Worm (Caenorhabditis elegans) whole organism, L4 larva: ENCODE data around the gene R07H5.11.
"Not testable (repeated sequence)": the region's sequence is repeated elsewhere in the genome, so short reads cannot be mapped to it uniquely, and the experiment has no call there.

ENCODE experiments used
- D1046.2 ChIP-seq: fragments of 200-800 bp; sonication (Bioruptor generic); IDR thresholded peaks from 2 replicates; pipeline ENCODE4 v1.3.6; 2022; ENCODE audit warnings: missing genetic modification characterization, missing compliant biosample characterization
- F26F4.8 ChIP-seq: fragments of 200-800 bp; sonication (Bioruptor generic); conservative IDR thresholded peaks from 2 replicates; pipeline ENCODE4 v1.3.6; 2022; ENCODE audit warnings: missing genetic modification characterization, missing compliant biosample characterization
- F44E2.7 ChIP-seq: fragments of 200-800 bp; sonication (Bioruptor generic); IDR thresholded peaks from 2 replicates; pipeline ENCODE4 v2.1.2; 2022; ENCODE audit warnings: missing genetic modification characterization, missing compliant biosample characterization
- ZK337.2 ChIP-seq: fragments of 200-800 bp; sonication (Bioruptor generic); IDR thresholded peaks from 2 replicates; pipeline ENCODE4 v1.3.6; 2022; ENCODE audit warnings: missing genetic modification reagents, missing genetic modification characterization, missing compliant biosample characterization
- aly-2 ChIP-seq: sonication (generic microtip); optimal IDR thresholded peaks from 2 replicates; lab custom pipeline; 2018; ENCODE audit warnings: missing biosample characterization, missing genetic modification characterization
- ama-1 ChIP-seq: fragments of 150-350 bp; optimal IDR thresholded peaks from 2 replicates; lab custom pipeline; 2014; ENCODE audit warnings: inconsistent platforms, mixed read lengths
- ceh-44 ChIP-seq: fragments of 200-800 bp; sonication (Bioruptor generic); IDR thresholded peaks from 2 replicates; pipeline ENCODE4 v1.3.6; 2022; ENCODE audit warnings: missing genetic modification reagents, missing genetic modification characterization, missing compliant biosample characterization
- ctbp-1 ChIP-seq: fragments of 200-800 bp; sonication (Bioruptor generic); IDR thresholded peaks from 2 replicates; pipeline ENCODE4 v1.3.6; 2022; ENCODE audit warnings: missing genetic modification reagents, missing genetic modification characterization, missing compliant biosample characterization
- daf-8 ChIP-seq: fragments of 200-800 bp; sonication (Bioruptor generic); IDR thresholded peaks from 2 replicates; pipeline ENCODE4 v1.3.6; 2022; ENCODE audit warnings: missing genetic modification characterization, missing compliant biosample characterization
- dmd-8 ChIP-seq: fragments of 200-800 bp; sonication (Bioruptor generic); IDR thresholded peaks from 2 replicates; pipeline ENCODE4 v1.3.6; 2022; ENCODE audit warnings: missing genetic modification characterization, missing compliant biosample characterization
- dmd-9 ChIP-seq: fragments of 200-800 bp; sonication (Bioruptor generic); IDR thresholded peaks from 2 replicates; pipeline ENCODE4 v1.3.6; 2022; ENCODE audit warnings: missing genetic modification reagents, missing genetic modification characterization, missing compliant biosample characterization
- fkh-10 ChIP-seq: fragments of 150-350 bp; optimal IDR thresholded peaks from 2 replicates; lab custom pipeline; 2014; ENCODE audit warnings: missing biosample characterization, missing genetic modification reagents, missing genetic modification characterization
- fos-1 ChIP-seq: fragments of 150-350 bp; optimal IDR thresholded peaks from 2 replicates; lab custom pipeline; 2014; ENCODE audit warnings: missing biosample characterization, missing genetic modification characterization
- hmg-1.1 ChIP-seq: fragments of 200-800 bp; sonication (Bioruptor generic); IDR thresholded peaks from 2 replicates; pipeline ENCODE4 v1.3.6; 2022; ENCODE audit warnings: missing genetic modification reagents, missing genetic modification characterization, missing compliant biosample characterization
- lin-13 ChIP-seq: fragments of 150-350 bp; optimal IDR thresholded peaks from 2 replicates; lab custom pipeline; 2014; ENCODE audit warnings: missing biosample characterization, missing genetic modification reagents, missing genetic modification characterization
- lin-38 ChIP-seq: fragments of 200-800 bp; sonication (Bioruptor generic); IDR thresholded peaks from 2 replicates; pipeline ENCODE4 v1.3.6; 2022; ENCODE audit warnings: missing genetic modification reagents, missing genetic modification characterization, missing compliant biosample characterization
- madf-5 ChIP-seq, 2 experiments: fragments of 200-800 bp; sonication (Bioruptor generic); IDR thresholded peaks; 2 replicates each; pipeline ENCODE4 v1.3.6; 2022; ENCODE audit warnings: missing compliant biosample characterization in 2 of 2, missing genetic modification characterization in 2 of 2
- madf-9 ChIP-seq: fragments of 200-800 bp; sonication (Bioruptor generic); conservative IDR thresholded peaks from 2 replicates; pipeline ENCODE4 v1.3.6; 2022; ENCODE audit warnings: missing genetic modification reagents, missing genetic modification characterization, missing compliant biosample characterization
- mep-1 ChIP-seq: fragments of 150-350 bp; sonication (generic microtip); optimal IDR thresholded peaks from 3 replicates; lab custom pipeline; 2014; ENCODE audit warnings: missing biosample characterization, missing genetic modification characterization
- mes-2 ChIP-seq: sonication (generic microtip); optimal IDR thresholded peaks from 2 replicates; lab custom pipeline; 2016; ENCODE audit warnings: missing genotype, mild to moderate bottlenecking, missing genetic modification characterization, missing compliant biosample characterization; ENCODE audit not compliant: poor library complexity, severe bottlenecking
- mxl-3 ChIP-seq: fragments of 200-800 bp; sonication (Bioruptor generic); optimal IDR thresholded peaks from 2 replicates; lab custom pipeline; 2018; ENCODE audit warnings: mild to moderate bottlenecking, missing genetic modification characterization, missing compliant biosample characterization
- nhr-237 ChIP-seq: sonication (generic microtip); optimal IDR thresholded peaks from 2 replicates; lab custom pipeline; 2017; ENCODE audit warnings: missing biosample characterization, missing genetic modification characterization
- nhr-41 ChIP-seq: fragments of 200-800 bp; sonication (Bioruptor generic); IDR thresholded peaks from 2 replicates; pipeline ENCODE4 v1.3.6; 2022; ENCODE audit warnings: missing genetic modification reagents, missing genetic modification characterization, missing compliant biosample characterization
- nhr-42 ChIP-seq: fragments of 200-800 bp; sonication (Bioruptor generic); IDR thresholded peaks from 2 replicates; pipeline ENCODE4 v1.3.6; 2022; ENCODE audit warnings: missing genetic modification characterization, missing compliant biosample characterization
- pha-4 ChIP-seq, 2 experiments: fragments of 150-350 bp in 1 of 2; fragments of 200-800 bp in 1 of 2; sonication (Bioruptor generic) in 1 of 2; IDR thresholded peaks in 1 of 2; optimal IDR thresholded peaks in 1 of 2; 2 replicates each; pipeline versions ENCODE4 v1.3.6 to Lab custom; 2014 to 2022; ENCODE audit warnings: missing genetic modification characterization in 2 of 2, missing genetic modification reagents in 2 of 2, missing biosample characterization in 1 of 2, missing compliant biosample characterization in 1 of 2
- pqm-1 ChIP-seq: sonication (generic microtip); optimal IDR thresholded peaks from 2 replicates; lab custom pipeline; 2017; ENCODE audit warnings: missing biosample characterization, missing genetic modification characterization
- skn-1 ChIP-seq: fragments of 150-350 bp; optimal IDR thresholded peaks from 2 replicates; lab custom pipeline; 2014; ENCODE audit warnings: missing biosample characterization, missing genetic modification characterization
- snpc-1.2 ChIP-seq: fragments of 200-800 bp; sonication (Bioruptor generic); IDR thresholded peaks from 2 replicates; pipeline ENCODE4 v1.3.6; 2022; ENCODE audit warnings: missing genetic modification reagents, missing genetic modification characterization, missing compliant biosample characterization
- snpc-4 ChIP-seq: fragments of 150-350 bp; optimal IDR thresholded peaks from 2 replicates; lab custom pipeline; 2014; ENCODE audit warnings: missing biosample characterization, missing genetic modification characterization
- tag-97 ChIP-seq: fragments of 200-800 bp; sonication (Bioruptor generic); IDR thresholded peaks from 2 replicates; pipeline ENCODE4 v1.3.6; 2022; ENCODE audit warnings: missing genetic modification characterization, missing compliant biosample characterization
- tra-1 ChIP-seq: fragments of 200-800 bp; sonication (Bioruptor generic); IDR thresholded peaks from 2 replicates; pipeline ENCODE4 v1.3.6; 2022; ENCODE audit warnings: missing genetic modification reagents, missing genetic modification characterization, missing compliant biosample characterization
- unc-130 ChIP-seq: sonication (generic microtip); optimal IDR thresholded peaks from 2 replicates; lab custom pipeline; 2016; ENCODE audit warnings: missing genetic modification reagents, missing genetic modification characterization, missing compliant biosample characterization
- vab-7 ChIP-seq: fragments of 200-800 bp; sonication (Bioruptor generic); IDR thresholded peaks from 2 replicates; pipeline ENCODE4 v1.3.6; 2022; ENCODE audit warnings: missing genetic modification reagents, missing genetic modification characterization, missing compliant biosample characterization
- zag-1 ChIP-seq: fragments of 150-350 bp; optimal IDR thresholded peaks from 2 replicates; lab custom pipeline; 2014; ENCODE audit warnings: missing biosample characterization, missing genetic modification characterization
- zfp-3 ChIP-seq: fragments of 200-800 bp; sonication (Bioruptor generic); conservative IDR thresholded peaks from 2 replicates; pipeline ENCODE4 v1.3.6; 2022; ENCODE audit warnings: missing genetic modification reagents, missing genetic modification characterization, missing compliant biosample characterization

The R07H5.11 gene

DNA sequence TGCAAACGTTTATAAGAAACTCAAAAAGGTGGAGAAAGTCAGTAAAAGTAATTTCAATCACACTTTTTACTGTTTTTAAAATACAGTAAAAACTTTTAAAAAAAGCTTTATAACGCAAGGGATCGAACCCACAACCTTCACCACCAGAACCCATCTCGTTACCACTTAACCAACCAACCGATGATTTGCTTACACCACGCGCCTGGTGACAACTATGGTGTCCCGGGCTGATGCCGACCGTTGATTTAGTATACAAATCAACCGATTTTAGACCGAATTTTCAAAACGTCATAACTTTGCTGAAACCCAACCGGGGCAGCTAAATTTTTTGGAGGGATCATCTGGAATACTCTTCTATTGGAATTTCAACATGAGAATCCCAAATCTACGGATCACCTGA, 5.7 kb upstream of the R07H5.11 start:
- TF ChIP-seq madf-5 (GFP tag; IDR thresholded peaks at IDR 0.05; lab: Robert Waterston, UW) (0 out of 4 replicates have a peak, but pooled peaks of 1 of the 2 experiments have one; percentile 50), ctbp-1 (GFP tag; lab: Robert Waterston, UW) (peak; percentile 62; the same call in 1 of the 2 replicates), dmd-8 (GFP tag; lab: Robert Waterston, UW) (peak; percentile 76), pha-4 (GFP tag; IDR thresholded peaks at IDR 0.05; lab: Robert Waterston, UW) (peak; percentile 70; the same call in 1 of the 2 replicates), zfp-3 (GFP tag; lab: Robert Waterston, UW) (peak; percentile 66; the same call in 1 of the 2 replicates), F26F4.8 (peak; percentile 79), snpc-1.2 (GFP tag; lab: Robert Waterston, UW) (peak; percentile 80), vab-7 (GFP tag; lab: Robert Waterston, UW) (peak; percentile 78), D1046.2 (GFP tag; lab: Robert Waterston, UW) (peak; percentile 66; the same call in 1 of the 2 replicates), ZK337.2 (peak; percentile 73), nhr-41 (GFP tag; lab: Robert Waterston, UW) (0 out of 2 replicates have a peak, but pooled peaks have one; percentile 60), hmg-1.1 (GFP tag; lab: Robert Waterston, UW) (peak; percentile 71), F44E2.7 (GFP tag; lab: Robert Waterston, UW) (peak; percentile 58; the same call in 1 of the 2 replicates), nhr-42 (GFP tag; lab: Robert Waterston, UW) (0 out of 2 replicates have a peak, but pooled peaks have one; percentile 32)
- TF ChIP-seq pha-4 (tag; optimal IDR thresholded peaks at IDR 0.05; lab: Kevin White, UChicago) = not testable (repeated sequence)

DNA sequence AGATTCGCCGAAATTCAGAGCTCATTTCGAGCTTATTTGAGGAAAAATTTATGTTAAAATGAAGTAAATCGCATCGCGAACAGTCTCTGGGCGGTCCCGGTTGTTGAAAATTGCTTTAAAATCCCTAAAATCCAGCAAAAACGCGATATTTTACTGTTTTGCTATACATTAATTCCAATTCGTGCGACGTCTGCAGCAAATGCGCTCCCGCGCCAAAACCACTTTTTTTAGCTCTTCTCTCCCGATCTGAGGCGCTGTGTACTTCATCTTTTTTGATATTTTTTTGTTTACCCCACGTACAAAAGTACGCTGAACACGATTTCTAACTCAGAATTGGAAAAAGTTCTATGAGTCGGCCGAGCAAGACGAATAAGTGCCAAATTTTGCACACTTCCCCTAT, 3.6 kb upstream of the R07H5.11 start, which contains the start of gene R07H5.16:
Gene R07H5.16 (plus strand): TSS at position 348 of the 400 bp plus-strand sequence.
- TF ChIP-seq mes-2 (peak; percentile 37), lin-38 (peak; percentile 92), madf-9 (GFP tag; lab: Robert Waterston, UW) (0 out of 2 replicates have a peak, but pooled peaks have one; percentile 36), vab-7 (GFP tag; lab: Robert Waterston, UW) (peak; percentile 65)
- TF ChIP-seq, all 104 proteins: peak for 4; not testable (repeated sequence) for 100

DNA sequence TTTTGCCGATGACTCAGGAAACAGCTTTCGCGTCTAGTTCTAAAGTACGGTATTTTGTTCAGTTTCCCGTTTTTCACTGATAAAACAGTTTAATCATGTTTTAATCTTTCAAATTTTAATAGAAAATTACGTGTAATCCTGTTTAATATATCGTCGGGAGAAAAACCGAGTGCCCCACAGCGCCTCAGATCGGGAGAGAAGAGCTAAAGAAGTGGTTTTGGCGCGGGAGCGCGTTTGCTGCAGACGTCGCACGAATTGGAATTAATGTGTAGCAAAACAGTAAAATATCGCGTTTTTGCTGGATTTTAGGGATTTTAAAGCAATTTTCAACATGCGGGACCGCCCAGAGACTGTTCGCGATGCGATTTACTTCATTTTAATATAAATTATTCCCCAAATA, 1.9 kb upstream of the R07H5.11 start:
- TF ChIP-seq lin-38 (peak; percentile 86), vab-7 (GFP tag; lab: Robert Waterston, UW) (0 out of 2 replicates have a peak, but pooled peaks have one; percentile 56), ceh-44 (GFP tag; lab: Robert Waterston, UW) (0 out of 2 replicates have a peak, but pooled peaks have one; percentile 21)

DNA sequence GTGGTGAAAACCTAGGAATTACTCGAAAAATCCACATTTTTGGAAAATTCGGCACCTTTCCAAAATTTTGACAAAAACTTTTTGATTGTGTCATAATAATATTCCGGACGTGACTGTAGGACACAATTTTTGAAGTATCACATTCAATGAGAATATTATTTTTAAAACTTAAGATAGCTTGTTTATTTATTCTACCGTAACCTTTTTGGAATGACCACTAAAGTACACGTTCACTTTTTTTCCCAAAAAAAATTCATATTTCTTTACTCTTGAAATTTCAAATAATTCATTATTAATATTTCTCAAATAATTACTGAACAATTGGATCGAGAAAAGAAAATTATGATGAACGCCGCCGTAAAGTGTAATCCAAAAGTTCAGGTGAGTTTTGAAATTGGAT, 4.6 kb downstream of the R07H5.11 start, which contains the start of gene R07H5.9:
Gene R07H5.9 (plus strand): TSS at position 301 of the 400 bp plus-strand sequence.
- TF ChIP-seq ama-1 (lab: Kevin White, UChicago) = no peak
- TF ChIP-seq mxl-3 = no peak
- no peak for TF ChIP-seq mep-1 (tag; lab: Kevin White, UChicago)
- TF ChIP-seq skn-1 = no peak
- no peak for TF ChIP-seq snpc-1.2 (GFP tag; lab: Robert Waterston, UW)
- TF ChIP-seq ctbp-1 (GFP tag; lab: Robert Waterston, UW) = no peak
- no peak for TF ChIP-seq nhr-237 (tag; lab: Kevin White, UChicago)
- no peak for TF ChIP-seq nhr-41 (GFP tag; lab: Robert Waterston, UW)
- TF ChIP-seq unc-130 (GFP tag; lab: Kevin White, UChicago) = no peak
- TF ChIP-seq lin-13 (GFP tag; lab: Kevin White, UChicago) = no peak
- TF ChIP-seq tag-97 (GFP tag; lab: Robert Waterston, UW) = no peak
- TF ChIP-seq aly-2 (tag; lab: Kevin White, UChicago) = no peak
- no peak for TF ChIP-seq snpc-4 (tag; lab: Kevin White, UChicago)
- no peak for TF ChIP-seq pqm-1 (tag; lab: Kevin White, UChicago)
- TF ChIP-seq zag-1 (tag; lab: Kevin White, UChicago) = no peak
- TF ChIP-seq daf-8 (GFP tag; lab: Robert Waterston, UW) = no peak
- TF ChIP-seq dmd-9 (GFP tag; lab: Robert Waterston, UW) = no peak
- no peak for TF ChIP-seq tra-1
- no peak for TF ChIP-seq fos-1 (tag; lab: Kevin White, UChicago)
- TF ChIP-seq fkh-10 = no peak
